Worm (Caenorhabditis elegans): ENCODE results near the gene K04D7.6.

DNA sequence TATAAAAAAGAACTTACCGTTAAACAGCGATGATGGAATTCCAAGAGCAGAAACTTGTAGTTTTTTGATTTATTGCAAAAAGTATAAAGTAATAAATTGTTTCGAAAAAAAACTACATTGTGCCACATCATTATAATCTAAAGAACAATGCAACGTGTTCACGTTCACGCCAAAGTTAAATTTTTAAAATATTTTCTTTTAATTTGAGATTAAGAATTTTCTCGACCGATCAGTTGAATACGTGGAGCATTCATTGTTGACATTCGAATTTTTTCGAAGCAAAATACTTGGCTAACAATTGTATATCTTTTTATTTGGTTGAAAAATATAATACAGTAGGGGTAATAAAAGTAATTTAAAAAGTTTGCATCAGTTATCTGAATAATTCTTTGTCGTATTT, 24.9 kb upstream of the K04D7.6 start, which contains the start of gene F01G10.5:
- TF ChIP-seq nhr-76 (tag; optimal IDR thresholded peaks at IDR 0.05) (no peak), efl-1 (optimal IDR thresholded peaks at IDR 0.05) (no peak), efl-1 (GFP tag; optimal IDR thresholded peaks at IDR 0.05 in 1 of 2) (no peak), snpc-4 (tag; optimal IDR thresholded peaks at IDR 0.05) (no peak), nhr-77 (tag; optimal IDR thresholded peaks at IDR 0.05) (no peak), unc-130 (tag; optimal IDR thresholded peaks at IDR 0.05) (no peak), aly-2 (tag; optimal IDR thresholded peaks at IDR 0.05) (no peak)

All from whole organism, L1 larva.